Worm (Caenorhabditis elegans): ENCODE measurements around the gene scav-3.

DNA sequence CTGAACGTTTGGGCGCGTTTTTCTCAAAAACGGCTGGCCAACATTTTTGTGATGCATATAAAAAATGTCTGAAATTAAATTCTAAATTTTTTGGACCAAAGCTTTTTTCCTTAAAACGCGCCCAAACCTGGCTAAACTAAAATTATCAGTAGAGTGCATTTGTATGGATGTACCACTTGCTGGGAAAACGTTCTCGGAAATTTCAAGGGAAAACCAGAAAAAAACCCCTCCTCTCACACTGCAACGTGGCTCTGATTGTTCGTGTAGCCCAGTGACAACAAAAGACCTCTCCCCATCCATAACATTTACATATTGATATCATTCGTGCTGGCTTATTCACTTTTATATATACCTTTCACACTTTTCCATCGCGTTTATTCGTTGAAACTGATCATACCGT, 12.2 kb upstream of the scav-3 start, which contains the start of gene Y49E10.29:
- TF ChIP-seq lin-13 (GFP tag; optimal IDR thresholded peaks at IDR 0.05) (no peak), egl-27 (tag; optimal IDR thresholded peaks at IDR 0.05) (no peak), skn-1 (tag; optimal IDR thresholded peaks at IDR 0.05) (no peak), nhr-11 (tag; optimal IDR thresholded peaks at IDR 0.05) (no peak)
